Fruit fly (Drosophila melanogaster) whole organism, embryonic: ENCODE results near the gene CG32320.

Source experiments
- CG1024 ChIP-seq: fragments of 200-800 bp; sonication (Bioruptor generic); IDR thresholded peaks from 2 replicates; pipeline ENCODE4 v1.3.6; 2022; ENCODE audit warnings: missing biosample characterization, missing genetic modification characterization
- CG11560 ChIP-seq: fragments of 200-800 bp; sonication (Bioruptor generic); IDR thresholded peaks from 3 replicates; pipeline ENCODE4 v1.3.6; 2022; ENCODE audit warnings: missing biosample characterization, missing genetic modification characterization
- CG12071 ChIP-seq: fragments of 200-800 bp; sonication (Bioruptor generic); optimal IDR thresholded peaks from 3 replicates; lab custom pipeline; 2018; ENCODE audit warnings: missing biosample characterization, mild to moderate bottlenecking, missing genetic modification characterization
- CG14050 ChIP-seq: fragments of 200-800 bp; sonication (Bioruptor generic); IDR thresholded peaks from 3 replicates; pipeline ENCODE4 v1.3.6; 2022; ENCODE audit warnings: missing biosample characterization, missing genetic modification characterization
- CG15073 ChIP-seq: fragments of 200-800 bp; sonication (Bioruptor generic); optimal IDR thresholded peaks from 2 replicates; lab custom pipeline; 2016; ENCODE audit warnings: missing biosample characterization, missing genetic modification characterization
- CG1602 ChIP-seq: fragments of 200-800 bp; sonication (Bioruptor generic); optimal IDR thresholded peaks from 3 replicates; lab custom pipeline; 2016; ENCODE audit warnings: missing biosample characterization, missing genetic modification characterization
- CG18599 ChIP-seq: fragments of 200-800 bp; sonication (Bioruptor generic); optimal IDR thresholded peaks from 3 replicates; lab custom pipeline; 2017; ENCODE audit warnings: missing biosample characterization, missing genetic modification characterization, mild to moderate bottlenecking, moderate library complexity, missing genetic modification reagents
- CG2199 ChIP-seq: fragments of 200-800 bp; sonication (Bioruptor generic); IDR thresholded peaks from 3 replicates; pipeline ENCODE4 v1.3.6; 2022; ENCODE audit warnings: missing biosample characterization, missing genetic modification characterization
- CG2202 ChIP-seq: fragments of 200-800 bp; sonication (Bioruptor generic); optimal IDR thresholded peaks from 2 replicates; lab custom pipeline; 2018; ENCODE audit warnings: missing biosample characterization, mild to moderate bottlenecking, missing genetic modification characterization
- CG31441 ChIP-seq: fragments of 200-800 bp; sonication (Bioruptor generic); IDR thresholded peaks from 2 replicates; pipeline ENCODE4 v1.3.6; 2022; ENCODE audit warnings: missing biosample characterization, missing genetic modification characterization
- CG3163 ChIP-seq: fragments of 200-800 bp; sonication (Bioruptor generic); optimal IDR thresholded peaks from 3 replicates; lab custom pipeline; 2016; ENCODE audit warnings: missing biosample characterization, missing genetic modification characterization
- CG33557 ChIP-seq: fragments of 200-800 bp; sonication (Bioruptor generic); optimal IDR thresholded peaks from 2 replicates; lab custom pipeline; 2019; ENCODE audit warnings: missing biosample characterization, mild to moderate bottlenecking, missing genetic modification characterization, moderate library complexity
- CG42726 ChIP-seq: fragments of 200-800 bp; sonication (Bioruptor generic); IDR thresholded peaks from 2 replicates; pipeline ENCODE4 v1.3.6; 2022; ENCODE audit warnings: missing biosample characterization, missing genetic modification characterization; ENCODE audit not compliant: partially characterized antibody
- CG5953 ChIP-seq: fragments of 200-800 bp; sonication (Bioruptor generic); IDR thresholded peaks from 2 replicates; pipeline ENCODE4 v1.3.6; 2022; ENCODE audit warnings: missing biosample characterization, missing genetic modification characterization
- CG6175 ChIP-seq: fragments of 200-800 bp; sonication (Bioruptor generic); IDR thresholded peaks from 3 replicates; pipeline ENCODE4 v1.3.6; 2022; ENCODE audit warnings: missing biosample characterization, missing genetic modification characterization
- CG6854 ChIP-seq: fragments of 200-800 bp; sonication (Bioruptor generic); optimal IDR thresholded peaks from 3 replicates; lab custom pipeline; 2017; ENCODE audit warnings: missing biosample characterization, mild to moderate bottlenecking, missing genetic modification characterization
- CG8290 ChIP-seq, 3 experiments: fragments of 200-800 bp; sonication (Bioruptor generic); optimal IDR thresholded peaks; 2 replicates each; lab custom pipeline; 2016 to 2019; ENCODE audit warnings: missing biosample characterization in 3 of 3, missing genetic modification characterization in 3 of 3, mild to moderate bottlenecking in 2 of 3, moderate library complexity in 1 of 3
- CG9727 ChIP-seq: fragments of 200-800 bp; sonication (Bioruptor generic); optimal IDR thresholded peaks from 3 replicates; lab custom pipeline; 2017; ENCODE audit warnings: missing biosample characterization, mild to moderate bottlenecking, missing genetic modification characterization
- CG9817 ChIP-seq: fragments of 200-800 bp; sonication (Bioruptor generic); optimal IDR thresholded peaks from 2 replicates; lab custom pipeline; 2018; ENCODE audit warnings: missing biosample characterization, mild to moderate bottlenecking, missing genetic modification characterization, moderate library complexity
- Dip3 ChIP-seq: fragments of 200-800 bp; sonication (Bioruptor generic); optimal IDR thresholded peaks from 3 replicates; lab custom pipeline; 2016; ENCODE audit warnings: missing biosample characterization, missing genetic modification characterization
- Dll ChIP-seq: fragments of 200-800 bp; sonication (Bioruptor generic); IDR thresholded peaks from 4 replicates; pipeline ENCODE4 v1.3.6; 2022; ENCODE audit warnings: missing biosample characterization, missing genetic modification characterization; ENCODE audit not compliant: partially characterized antibody
- Doc3 ChIP-seq: fragments of 200-800 bp; sonication (Bioruptor generic); IDR thresholded peaks from 3 replicates; pipeline ENCODE4 v1.3.6; 2022; ENCODE audit warnings: missing biosample characterization, missing genetic modification characterization; ENCODE audit not compliant: partially characterized antibody
- E2f2 ChIP-seq: fragments of 200-800 bp; sonication (Bioruptor generic); IDR thresholded peaks from 2 replicates; pipeline ENCODE4 v1.3.6; 2022; ENCODE audit warnings: missing biosample characterization, missing genetic modification characterization
- H15 ChIP-seq: fragments of 200-800 bp; sonication (Bioruptor generic); IDR thresholded peaks from 3 replicates; pipeline ENCODE4 v1.3.6; 2022; ENCODE audit warnings: missing biosample characterization, missing genetic modification characterization
- Hr3 ChIP-seq: fragments of 200-800 bp; sonication (Bioruptor generic); optimal IDR thresholded peaks from 3 replicates; lab custom pipeline; 2016; ENCODE audit warnings: missing biosample characterization, missing genetic modification characterization
- MBD-R2 ChIP-seq: fragments of 200-800 bp; sonication (Bioruptor generic); IDR thresholded peaks from 2 replicates; pipeline ENCODE4 v1.3.6; 2022; ENCODE audit warnings: missing biosample characterization, missing genetic modification characterization
- Oli ChIP-seq: fragments of 200-800 bp; sonication (Bioruptor generic); optimal IDR thresholded peaks from 2 replicates; lab custom pipeline; 2018; ENCODE audit warnings: missing biosample characterization, mild to moderate bottlenecking, missing genetic modification characterization, moderate library complexity
- Ptx1 ChIP-seq: fragments of 200-800 bp; sonication (Bioruptor generic); IDR thresholded peaks from 2 replicates; pipeline ENCODE4 v1.3.6; 2022; ENCODE audit warnings: missing biosample characterization, missing genetic modification characterization
- Tbp ChIP-seq: fragments of >200 bp; optimal IDR thresholded peaks from 2 replicates; lab custom pipeline; 2018; ENCODE audit warnings: missing biosample characterization, missing genetic modification characterization
- Xrp1 ChIP-seq: fragments of 200-800 bp; sonication (Bioruptor generic); IDR thresholded peaks from 2 replicates; pipeline ENCODE4 v1.3.6; 2022; ENCODE audit warnings: missing biosample characterization, missing genetic modification characterization
- YL-1 ChIP-seq: fragments of 200-800 bp; sonication (Bioruptor generic); optimal IDR thresholded peaks from 3 replicates; lab custom pipeline; 2017; ENCODE audit warnings: missing biosample characterization, mild to moderate bottlenecking, missing genetic modification characterization
- abd-A ChIP-seq: fragments of 200-800 bp; sonication (Bioruptor generic); optimal IDR thresholded peaks from 3 replicates; lab custom pipeline; 2019; ENCODE audit warnings: missing biosample characterization, mild to moderate bottlenecking, missing genetic modification characterization, moderate library complexity
- ase ChIP-seq: fragments of 200-800 bp; sonication (Bioruptor generic); IDR thresholded peaks from 3 replicates; pipeline ENCODE4 v1.3.6; 2022; ENCODE audit warnings: missing biosample characterization, missing genetic modification characterization
- br ChIP-seq: fragments of >200 bp; optimal IDR thresholded peaks from 2 replicates; lab custom pipeline; 2017
- caup ChIP-seq: fragments of 200-800 bp; sonication (Bioruptor generic); optimal IDR thresholded peaks from 3 replicates; lab custom pipeline; 2017; ENCODE audit warnings: missing biosample characterization, mild to moderate bottlenecking, missing genetic modification characterization, moderate library complexity; ENCODE audit not compliant: severe bottlenecking
- corto ChIP-seq: fragments of 200-800 bp; sonication (Bioruptor generic); optimal IDR thresholded peaks from 2 replicates; lab custom pipeline; 2016; ENCODE audit warnings: missing biosample characterization, mild to moderate bottlenecking, missing genetic modification characterization, moderate library complexity
- exex ChIP-seq: fragments of 200-800 bp; sonication (Bioruptor generic); optimal IDR thresholded peaks from 4 replicates; lab custom pipeline; 2018; ENCODE audit warnings: missing biosample characterization, mild to moderate bottlenecking, missing genetic modification characterization, moderate library complexity
- eyg ChIP-seq: fragments of 200-800 bp; sonication (Bioruptor generic); optimal IDR thresholded peaks from 3 replicates; lab custom pipeline; 2016; ENCODE audit warnings: missing biosample characterization, missing genetic modification characterization
- fd102C ChIP-seq: fragments of 200-800 bp; sonication (Bioruptor generic); optimal IDR thresholded peaks from 2 replicates; lab custom pipeline; 2018; ENCODE audit warnings: missing biosample characterization, mild to moderate bottlenecking, missing genetic modification characterization, moderate library complexity
- ham ChIP-seq: fragments of 200-800 bp; sonication (Bioruptor generic); IDR thresholded peaks from 2 replicates; pipeline ENCODE4 v1.3.6; 2022; ENCODE audit warnings: missing biosample characterization, missing genetic modification characterization
- hth ChIP-seq: fragments of >200 bp; optimal IDR thresholded peaks from 2 replicates; lab custom pipeline; 2017; ENCODE audit warnings: inconsistent platforms
- inv ChIP-seq: fragments of 200-800 bp; sonication (Bioruptor generic); IDR thresholded peaks from 2 replicates; pipeline ENCODE4 v1.3.6; 2022; ENCODE audit warnings: missing biosample characterization, missing genetic modification characterization; ENCODE audit not compliant: partially characterized antibody
- luna ChIP-seq: fragments of 200-800 bp; sonication (Bioruptor generic); optimal IDR thresholded peaks from 2 replicates; lab custom pipeline; 2016; ENCODE audit warnings: missing biosample characterization, missing genetic modification characterization
- maf-S ChIP-seq: fragments of 200-800 bp; sonication (Bioruptor generic); optimal IDR thresholded peaks from 2 replicates; lab custom pipeline; 2016; ENCODE audit warnings: missing biosample characterization, missing genetic modification characterization
- mld ChIP-seq: fragments of 200-800 bp; sonication (Bioruptor generic); IDR thresholded peaks from 3 replicates; pipeline ENCODE4 v1.3.6; 2022; ENCODE audit warnings: missing biosample characterization, missing genetic modification characterization; ENCODE audit not compliant: partially characterized antibody
- pum ChIP-seq: fragments of 200-800 bp; sonication (Bioruptor generic); optimal IDR thresholded peaks from 2 replicates; lab custom pipeline; 2016; ENCODE audit warnings: missing biosample characterization, missing genetic modification characterization
- row ChIP-seq: fragments of 200-800 bp; sonication (Bioruptor generic); IDR thresholded peaks from 3 replicates; pipeline ENCODE4 v1.3.6; 2022; ENCODE audit warnings: missing biosample characterization, missing genetic modification characterization
- shn ChIP-seq: fragments of 200-800 bp; sonication (Bioruptor generic); optimal IDR thresholded peaks from 3 replicates; lab custom pipeline; 2016; ENCODE audit warnings: missing biosample characterization, missing genetic modification characterization
- ssp ChIP-seq: fragments of 200-800 bp; sonication (Bioruptor generic); IDR thresholded peaks from 2 replicates; pipeline ENCODE4 v1.3.6; 2022; ENCODE audit warnings: missing biosample characterization, missing genetic modification characterization
- tio ChIP-seq: fragments of 200-800 bp; sonication (Bioruptor generic); optimal IDR thresholded peaks from 2 replicates; lab custom pipeline; 2017; ENCODE audit warnings: missing biosample characterization, missing genetic modification characterization, inconsistent platforms
- trh ChIP-seq: fragments of 200-800 bp; sonication (Bioruptor generic); optimal IDR thresholded peaks from 2 replicates; lab custom pipeline; 2016; ENCODE audit warnings: missing biosample characterization, missing genetic modification characterization

Gene CG32320

dm6 chr3L:1368201-1368617 is 30.2 kb upstream of the CG32320 start (continued):
- TF ChIP-seq CG33557 (GFP tag; lab: Kevin White, UChicago) (peak; percentile 15), E2f2 (GFP tag; lab: Robert Waterston, UW) (peak; percentile 57), abd-A (peak; percentile 85), YL-1 (GFP tag; lab: Kevin White, UChicago) (no peak), corto (GFP tag; lab: Kevin White, UChicago) (no peak), CG2199 (peak; percentile 70; the same call in 2 of the 3 replicates), eyg (GFP tag; lab: Kevin White, UChicago) (peak; percentile 57), CG6175 (GFP tag; lab: Robert Waterston, UW) (peak; percentile 60; the same call in 1 of the 3 replicates), hth (lab: Kevin White, UChicago) (no peak), Oli (peak; percentile 78), Xrp1 (GFP tag; lab: Robert Waterston, UW) (peak; percentile 96), Ptx1 (GFP tag; lab: Robert Waterston, UW) (peak; percentile 85), CG2202 (peak; percentile 60), CG9817 (tag; lab: Kevin White, UChicago) (peak; percentile 47), CG31441 (peak; percentile 84), H15 (GFP tag; lab: Robert Waterston, UW) (peak; percentile 83), inv (GFP tag; lab: Robert Waterston, UW) (no peak), br (lab: Kevin White, UChicago) (no peak), Doc3 (GFP tag; lab: Robert Waterston, UW) (no peak), CG14050 (GFP tag; lab: Robert Waterston, UW) (peak; percentile 78), Hr3 (GFP tag; lab: Kevin White, UChicago) (peak; percentile 74), trh (GFP tag; lab: Kevin White, UChicago) (peak; percentile 14), CG6854 (GFP tag; lab: Kevin White, UChicago) (no peak), exex (tag; lab: Kevin White, UChicago) (peak; percentile 62), MBD-R2 (peak; percentile 59; the same call in 1 of the 2 replicates), pum (peak; percentile 78), ase (GFP tag; lab: Robert Waterston, UW) (peak; percentile 56; the same call in 2 of the 3 replicates), maf-S (peak; percentile 75), CG1602 (GFP tag; lab: Kevin White, UChicago) (peak; percentile 79), row (GFP tag; lab: Robert Waterston, UW) (peak; percentile 92), caup (GFP tag; lab: Kevin White, UChicago) (peak; percentile 74), shn (GFP tag; lab: Kevin White, UChicago) (peak; percentile 48), ham (GFP tag; lab: Robert Waterston, UW) (peak; percentile 66; the same call in 1 of the 2 replicates), CG15073 (GFP tag; lab: Kevin White, UChicago) (no peak), tio (GFP tag; lab: Kevin White, UChicago) (peak; percentile 54), CG42726 (GFP tag; lab: Robert Waterston, UW) (no peak), Dll (GFP tag; lab: Robert Waterston, UW) (no peak), CG12071 (GFP tag; lab: Kevin White, UChicago) (peak; percentile 56), CG3163 (peak; percentile 29), CG1024 (GFP tag; lab: Robert Waterston, UW) (peak; percentile 61; the same call in 1 of the 2 replicates), fd102C (peak; percentile 71), luna (GFP tag; lab: Kevin White, UChicago) (no peak), ssp (peak; percentile 64), Tbp (GFP tag; lab: Kevin White, UChicago) (no peak), mld (GFP tag; lab: Robert Waterston, UW) (no peak), Dip3 (GFP tag; lab: Kevin White, UChicago) (peak; percentile 59), CG8290 (GFP tag; optimal IDR thresholded peaks at IDR 0.05; lab: Kevin White, UChicago) (peak; percentile 58), CG8290 (tag; optimal IDR thresholded peaks at IDR 0.05; lab: Kevin White, UChicago) (peak in 1 of 2 experiments; percentile 89), CG5953 (GFP tag; lab: Robert Waterston, UW) (peak; percentile 58; the same call in 1 of the 2 replicates), CG11560 (peak; percentile 78; the same call in 2 of the 3 replicates), CG18599 (GFP tag; lab: Kevin White, UChicago) (peak; percentile 88), CG9727 (GFP tag; lab: Kevin White, UChicago) (peak; percentile 92)
